Fruit fly (Drosophila melanogaster) whole organism, embryonic: ENCODE data around the gene Mst89B.

Experiments
- Atf6 ChIP-seq: fragments of 200-800 bp; sonication (Bioruptor generic); IDR thresholded peaks from 2 replicates; pipeline ENCODE4 v1.3.6; 2022; ENCODE audit warnings: missing biosample characterization, missing genetic modification characterization
- C15 ChIP-seq: fragments of 200-800 bp; sonication (Bioruptor generic); IDR thresholded peaks from 3 replicates; pipeline ENCODE4 v1.3.6; 2022; ENCODE audit warnings: missing biosample characterization, missing genetic modification characterization
- CG12942 ChIP-seq: fragments of 200-800 bp; sonication (Bioruptor generic); optimal IDR thresholded peaks from 3 replicates; lab custom pipeline; 2016; ENCODE audit warnings: missing biosample characterization, missing genetic modification characterization
- CG16813 ChIP-seq: fragments of 200-800 bp; sonication (Bioruptor generic); IDR thresholded peaks from 3 replicates; pipeline ENCODE4 v1.3.6; 2022; ENCODE audit warnings: missing biosample characterization, missing genetic modification characterization; ENCODE audit not compliant: partially characterized antibody
- CG32772 ChIP-seq: fragments of 200-800 bp; sonication (Bioruptor generic); IDR thresholded peaks from 2 replicates; pipeline ENCODE4 v1.3.6; 2022; ENCODE audit warnings: missing biosample characterization, missing genetic modification characterization
- CG6272 ChIP-seq: fragments of 200-800 bp; sonication (Bioruptor generic); IDR thresholded peaks from 2 replicates; pipeline ENCODE4 v1.3.6; 2022; ENCODE audit warnings: missing biosample characterization, missing genetic modification characterization
- Elba2 ChIP-seq: fragments of 200-800 bp; sonication (Bioruptor generic); optimal IDR thresholded peaks from 3 replicates; lab custom pipeline; 2016; ENCODE audit warnings: missing biosample characterization, missing genetic modification characterization
- ems ChIP-seq: fragments of 200-800 bp; sonication (Bioruptor generic); optimal IDR thresholded peaks from 3 replicates; lab custom pipeline; 2016; ENCODE audit warnings: missing biosample characterization, missing genetic modification characterization
- insv ChIP-seq, 2 experiments: fragments of 200-800 bp; sonication (Bioruptor generic); optimal IDR thresholded peaks; 3 replicates each; lab custom pipeline; 2016 to 2018; ENCODE audit warnings: missing biosample characterization in 2 of 2, missing genetic modification characterization in 2 of 2
- nerfin-2 ChIP-seq: fragments of 200-800 bp; sonication (Bioruptor generic); IDR thresholded peaks from 2 replicates; pipeline ENCODE4 v1.3.6; 2022; ENCODE audit warnings: missing biosample characterization, missing genetic modification characterization; ENCODE audit not compliant: partially characterized antibody
- psq ChIP-seq: fragments of 200-800 bp; sonication (Bioruptor generic); optimal IDR thresholded peaks from 2 replicates; lab custom pipeline; 2017; ENCODE audit warnings: missing biosample characterization, missing genetic modification characterization

DNA sequence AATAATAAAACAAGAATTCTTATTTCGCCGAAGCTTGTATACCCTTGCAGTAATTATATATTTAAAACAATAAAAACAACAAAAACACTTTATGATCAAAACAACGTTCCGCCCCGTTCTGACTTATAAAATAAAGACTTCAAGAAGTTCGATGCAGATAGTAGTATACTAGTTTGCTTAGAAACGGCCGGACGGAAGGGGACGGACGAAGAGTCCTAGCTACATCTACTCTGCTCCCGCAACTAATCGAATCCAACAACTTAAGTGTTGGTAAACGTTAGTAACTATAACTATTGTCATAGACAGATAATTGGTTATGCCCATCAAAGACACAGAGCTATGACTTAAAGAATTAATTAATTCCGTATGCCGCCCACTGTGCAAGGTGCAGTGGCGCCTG lies 17.7 kb downstream of the Mst89B start:
- TF ChIP-seq CG6272 (GFP tag; lab: Robert Waterston, UW) (no peak), Atf6 (GFP tag; lab: Robert Waterston, UW) (no peak), insv (GFP tag; optimal IDR thresholded peaks at IDR 0.05; lab: Kevin White, UChicago) (no peak), Elba2 (GFP tag; lab: Kevin White, UChicago) (no peak), CG12942 (no peak), C15 (no peak), CG16813 (GFP tag; lab: Robert Waterston, UW) (no peak), CG32772 (GFP tag; lab: Robert Waterston, UW) (no peak), ems (GFP tag; lab: Kevin White, UChicago) (no peak), psq (no peak), nerfin-2 (GFP tag; lab: Robert Waterston, UW) (no peak)
